Fruit fly (Drosophila melanogaster): ENCODE data around the gene para.
A peak's percentile ranks its signal among the peaks of the same experiment; 100 is the strongest.

Gene para

DNA sequence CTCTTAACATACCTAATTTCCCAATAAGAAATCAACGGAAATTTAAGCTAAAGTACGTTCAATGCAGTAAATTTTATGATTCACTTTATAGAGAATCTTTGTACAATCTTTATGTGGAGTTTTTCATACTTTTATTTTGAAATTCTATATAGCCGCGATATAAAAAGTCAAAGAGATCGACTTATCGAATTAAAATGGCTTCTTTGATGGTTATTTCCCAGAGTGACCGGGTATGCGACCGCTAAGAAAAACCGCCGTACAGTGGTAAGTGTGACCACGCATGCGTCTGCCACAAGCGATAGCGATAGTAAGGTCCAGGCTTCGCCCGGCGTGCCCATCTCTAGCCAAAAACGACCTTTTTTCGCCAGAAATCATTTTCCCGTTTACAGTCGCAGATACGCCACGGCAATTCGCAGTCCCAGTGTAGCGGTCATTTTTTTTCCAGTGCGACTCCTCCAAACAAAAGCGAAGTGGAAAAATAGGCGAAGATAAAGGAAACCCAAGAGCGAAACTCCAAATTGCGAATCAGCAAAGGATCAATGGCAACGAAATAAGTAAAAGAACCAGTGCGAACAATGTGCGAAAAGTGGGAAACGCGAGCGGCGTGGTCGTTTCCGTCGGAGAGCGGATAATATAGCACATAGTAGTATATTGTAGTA is 110.3 kb downstream of the para start, which contains the start of gene hang (continued):
- TF ChIP-seq BtbVII (GFP tag; optimal IDR thresholded peaks at IDR 0.05): peak; percentile 45
- TF ChIP-seq bigmax (GFP tag; optimal IDR thresholded peaks at IDR 0.05): peak; percentile 52
- TF ChIP-seq Sox102F (GFP tag; optimal IDR thresholded peaks at IDR 0.05): no peak
- TF ChIP-seq tx (GFP tag; optimal IDR thresholded peaks at IDR 0.05): no peak
- no peak for TF ChIP-seq wor (GFP tag; IDR thresholded peaks at IDR 0.05)
- no peak for TF ChIP-seq D (optimal IDR thresholded peaks at IDR 0.05)
- no peak for TF ChIP-seq D (GFP tag; optimal IDR thresholded peaks at IDR 0.05)
- no peak for TF ChIP-seq tap (tag; optimal IDR thresholded peaks at IDR 0.05)
- TF ChIP-seq CG11560 (tag; IDR thresholded peaks at IDR 0.05): no peak; the same call in 1 of the 3 replicates
- peak; percentile 28; the same call in 1 of the 2 replicates for TF ChIP-seq E2f1 (GFP tag; IDR thresholded peaks at IDR 0.05)
- TF ChIP-seq Jarid2 (GFP tag; optimal IDR thresholded peaks at IDR 0.05): peak; percentile 84
- no peak for TF ChIP-seq tgo (GFP tag; IDR thresholded peaks at IDR 0.05)
- TF ChIP-seq Fer3 (tag; optimal IDR thresholded peaks at IDR 0.05): peak; percentile 21
- TF ChIP-seq Mad (GFP tag; optimal IDR thresholded peaks at IDR 0.05): peak; percentile 41
- TF ChIP-seq Gsc (GFP tag; IDR thresholded peaks at IDR 0.05): no peak
- TF ChIP-seq CG17912 (GFP tag; optimal IDR thresholded peaks at IDR 0.05): no peak
- no peak for TF ChIP-seq cg (GFP tag; optimal IDR thresholded peaks at IDR 0.05)
- peak; percentile 40 for TF ChIP-seq Hand (GFP tag; optimal IDR thresholded peaks at IDR 0.05)
- TF ChIP-seq abd-A (tag; optimal IDR thresholded peaks at IDR 0.05): no peak
- TF ChIP-seq CG34224 (GFP tag; IDR thresholded peaks at IDR 0.05; ENCODE audit: partially characterized antibody): no peak; the same call in 2 of the 3 replicates
- TF ChIP-seq CG12155 (GFP tag; optimal IDR thresholded peaks at IDR 0.05): no peak
- no peak for TF ChIP-seq Awh (GFP tag; IDR thresholded peaks at IDR 0.05)
- TF ChIP-seq CG17829 (tag; optimal IDR thresholded peaks at IDR 0.05): peak; percentile 53
- TF ChIP-seq dm (GFP tag; optimal IDR thresholded peaks at IDR 0.05): peak; percentile 3
- TF ChIP-seq CG9797 (GFP tag; optimal IDR thresholded peaks at IDR 0.05): peak; percentile 91
- 0 out of 2 replicates have a peak, but pooled peaks have one; percentile 6 for TF ChIP-seq CG31224 (GFP tag; IDR thresholded peaks at IDR 0.05)
- TF ChIP-seq Sry-δ (GFP tag; optimal IDR thresholded peaks at IDR 0.05): peak; percentile 95
- TF ChIP-seq ara (GFP tag; IDR thresholded peaks at IDR 0.05): no peak
- peak; percentile 8 for TF ChIP-seq pb (GFP tag; optimal IDR thresholded peaks at IDR 0.05)
- no peak for TF ChIP-seq CG15479 (GFP tag; optimal IDR thresholded peaks at IDR 0.05)
- TF ChIP-seq jumu (GFP tag; optimal IDR thresholded peaks at IDR 0.05): peak; percentile 0
- no peak for TF ChIP-seq pros (GFP tag; optimal IDR thresholded peaks at IDR 0.05)
- peak; percentile 65 for TF ChIP-seq gro (GFP tag; optimal IDR thresholded peaks at IDR 0.05)
- TF ChIP-seq Ssrp (tag; optimal IDR thresholded peaks at IDR 0.05): no peak
- TF ChIP-seq ash1 (GFP tag; optimal IDR thresholded peaks at IDR 0.05): peak; percentile 60
- no peak for TF ChIP-seq CG32767 (GFP tag; IDR thresholded peaks at IDR 0.05)
- no peak for TF ChIP-seq fd102C (GFP tag; optimal IDR thresholded peaks at IDR 0.05)
- no peak for TF ChIP-seq CTCF (GFP tag; optimal IDR thresholded peaks at IDR 0.05)
- TF ChIP-seq YL-1 (GFP tag; optimal IDR thresholded peaks at IDR 0.05): peak; percentile 39
- TF ChIP-seq fru (optimal IDR thresholded peaks at IDR 0.05): no peak
- TF ChIP-seq CG2678 (tag; optimal IDR thresholded peaks at IDR 0.05): peak; percentile 32
- peak; percentile 90 for TF ChIP-seq Bgb (GFP tag; IDR thresholded peaks at IDR 0.05; ENCODE audit: partially characterized antibody)
- TF ChIP-seq CG12769 (tag; optimal IDR thresholded peaks at IDR 0.05): peak; percentile 65
- TF ChIP-seq zen2 (GFP tag; IDR thresholded peaks at IDR 0.05; ENCODE audit: partially characterized antibody): peak; percentile 78
- TF ChIP-seq pan (optimal IDR thresholded peaks at IDR 0.05): no peak
- no peak for TF ChIP-seq pan (GFP tag; optimal IDR thresholded peaks at IDR 0.05 in 1 of 2, IDR thresholded peaks at IDR 0.05 in 1 of 2)
- TF ChIP-seq Dref (GFP tag; IDR thresholded peaks at IDR 0.05): peak; percentile 73
- no peak for TF ChIP-seq lola (GFP tag; optimal IDR thresholded peaks at IDR 0.05)
- TF ChIP-seq CG14441 (GFP tag; IDR thresholded peaks at IDR 0.05): peak; percentile 49
- no peak for TF ChIP-seq Camta (GFP tag; optimal IDR thresholded peaks at IDR 0.05)
- peak; percentile 34; the same call in 1 of the 2 replicates for TF ChIP-seq CG2129 (GFP tag; IDR thresholded peaks at IDR 0.05; ENCODE audit: partially characterized antibody)

Data from whole organism, embryonic.